Fruit fly (Drosophila melanogaster) whole organism, embryonic: ENCODE results near the gene Mlp84B.
A peak's percentile ranks its signal among the peaks of the same experiment; 100 is the strongest.

ENCODE experiments used
- Abd-B ChIP-seq: fragments of 200-800 bp; sonication (Bioruptor generic); optimal IDR thresholded peaks from 2 replicates; lab custom pipeline; 2018; ENCODE audit warnings: missing biosample characterization, mild to moderate bottlenecking, missing genetic modification characterization, moderate library complexity
- Blimp-1 ChIP-seq: fragments of 200-800 bp; sonication (Bioruptor generic); optimal IDR thresholded peaks from 3 replicates; lab custom pipeline; 2018; ENCODE audit warnings: missing biosample characterization, missing genetic modification characterization, mild to moderate bottlenecking, moderate library complexity, missing genetic modification reagents
- CG10462 ChIP-seq: fragments of 200-800 bp; sonication (Bioruptor generic); optimal IDR thresholded peaks from 2 replicates; lab custom pipeline; 2016; ENCODE audit warnings: missing biosample characterization, missing genetic modification characterization
- CG11723 ChIP-seq: fragments of 200-800 bp; sonication (Bioruptor generic); optimal IDR thresholded peaks from 2 replicates; lab custom pipeline; 2017; ENCODE audit warnings: missing biosample characterization, mild to moderate bottlenecking, missing genetic modification characterization
- CG12155 ChIP-seq: fragments of 200-800 bp; sonication (Bioruptor generic); optimal IDR thresholded peaks from 3 replicates; lab custom pipeline; 2016; ENCODE audit warnings: missing biosample characterization, missing genetic modification characterization
- CG12236 ChIP-seq: fragments of 200-800 bp; sonication (Bioruptor generic); optimal IDR thresholded peaks from 2 replicates; lab custom pipeline; 2016; ENCODE audit warnings: missing biosample characterization, missing genetic modification characterization
- CG1233 ChIP-seq: fragments of 200-800 bp; sonication (Bioruptor generic); optimal IDR thresholded peaks from 4 replicates; lab custom pipeline; 2018; ENCODE audit warnings: missing biosample characterization, mild to moderate bottlenecking, missing genetic modification characterization
- CG13287 ChIP-seq: fragments of 200-800 bp; sonication (Bioruptor generic); IDR thresholded peaks from 2 replicates; pipeline ENCODE4 v1.3.6; 2022; ENCODE audit warnings: missing biosample characterization, missing genetic modification characterization; ENCODE audit not compliant: partially characterized antibody
- CG16779 ChIP-seq: fragments of 200-800 bp; sonication (Bioruptor generic); IDR thresholded peaks from 2 replicates; pipeline ENCODE4 v1.3.6; 2022; ENCODE audit warnings: missing biosample characterization, missing genetic modification characterization
- CG16863 ChIP-seq: fragments of 200-800 bp; sonication (Bioruptor generic); optimal IDR thresholded peaks from 3 replicates; lab custom pipeline; 2016; ENCODE audit warnings: missing biosample characterization, missing genetic modification characterization
- CG17361 ChIP-seq: fragments of 200-800 bp; sonication (Bioruptor generic); IDR thresholded peaks from 3 replicates; pipeline ENCODE4 v1.3.6; 2022; ENCODE audit warnings: missing biosample characterization, missing genetic modification characterization
- CG18011 ChIP-seq: fragments of 200-800 bp; sonication (Bioruptor generic); optimal IDR thresholded peaks from 2 replicates; lab custom pipeline; 2017; ENCODE audit warnings: missing biosample characterization, missing genetic modification characterization, mild to moderate bottlenecking, moderate library complexity, missing genotype
- CG31388 ChIP-seq: fragments of 200-800 bp; sonication (Bioruptor generic); optimal IDR thresholded peaks from 2 replicates; lab custom pipeline; 2016; ENCODE audit warnings: missing biosample characterization, missing genetic modification characterization
- CG32767 ChIP-seq: fragments of 200-800 bp; sonication (Bioruptor generic); IDR thresholded peaks from 2 replicates; pipeline ENCODE4 v1.3.6; 2022; ENCODE audit warnings: missing biosample characterization, missing genetic modification characterization
- CG4360 ChIP-seq: fragments of 200-800 bp; sonication (Bioruptor generic); IDR thresholded peaks from 2 replicates; pipeline ENCODE4 v1.3.6; 2022; ENCODE audit warnings: missing biosample characterization, missing genetic modification characterization
- CG43689 ChIP-seq: fragments of 200-800 bp; sonication (Bioruptor generic); IDR thresholded peaks from 2 replicates; pipeline ENCODE4 v1.3.6; 2022; ENCODE audit warnings: missing biosample characterization, missing genetic modification characterization
- D19A ChIP-seq: fragments of 200-800 bp; optimal IDR thresholded peaks from 3 replicates; lab custom pipeline; 2019; ENCODE audit warnings: missing biosample characterization, mild to moderate bottlenecking, missing genetic modification characterization, moderate library complexity
- Ets65A ChIP-seq: fragments of 200-800 bp; sonication (Bioruptor generic); peaks from one replicate; lab custom pipeline; 2016; ENCODE audit warnings: missing biosample characterization, missing genetic modification characterization
- Gsc ChIP-seq: fragments of 200-800 bp; sonication (Bioruptor generic); IDR thresholded peaks from 2 replicates; pipeline ENCODE4 v1.3.6; 2022; ENCODE audit warnings: missing biosample characterization, missing genetic modification characterization
- Hey ChIP-seq: fragments of 200-800 bp; sonication (Bioruptor generic); optimal IDR thresholded peaks from 3 replicates; lab custom pipeline; 2018; ENCODE audit warnings: missing biosample characterization, mild to moderate bottlenecking, missing genetic modification characterization
- Med ChIP-seq: fragments of 200-800 bp; sonication (Bioruptor generic); peaks from one replicate; lab custom pipeline; 2016; ENCODE audit warnings: missing biosample characterization, missing genetic modification characterization, mild to moderate bottlenecking, inconsistent platforms, moderate library complexity
- NfI ChIP-seq: fragments of 200-800 bp; sonication (Bioruptor generic); optimal IDR thresholded peaks from 3 replicates; lab custom pipeline; 2018; ENCODE audit warnings: missing biosample characterization, mild to moderate bottlenecking, missing genetic modification characterization, moderate library complexity
- Sox102F ChIP-seq: fragments of 200-800 bp; sonication (Bioruptor generic); optimal IDR thresholded peaks from 2 replicates; lab custom pipeline; 2018; ENCODE audit warnings: missing biosample characterization, mild to moderate bottlenecking, missing genetic modification characterization, moderate library complexity
- Usf ChIP-seq: fragments of 200-800 bp; sonication (Bioruptor generic); optimal IDR thresholded peaks from 2 replicates; lab custom pipeline; 2017; ENCODE audit warnings: missing genotype, missing biosample characterization, missing genetic modification characterization
- YL-1 ChIP-seq: fragments of 200-800 bp; sonication (Bioruptor generic); optimal IDR thresholded peaks from 3 replicates; lab custom pipeline; 2017; ENCODE audit warnings: missing biosample characterization, mild to moderate bottlenecking, missing genetic modification characterization
- abd-A ChIP-seq: fragments of 200-800 bp; sonication (Bioruptor generic); optimal IDR thresholded peaks from 3 replicates; lab custom pipeline; 2019; ENCODE audit warnings: missing biosample characterization, mild to moderate bottlenecking, missing genetic modification characterization, moderate library complexity
- al ChIP-seq: fragments of 200-800 bp; sonication (Bioruptor generic); IDR thresholded peaks from 2 replicates; pipeline ENCODE4 v1.3.6; 2022; ENCODE audit warnings: missing biosample characterization, missing genetic modification characterization
- ash1 ChIP-seq: fragments of 200-800 bp; sonication (Bioruptor generic); optimal IDR thresholded peaks from 2 replicates; lab custom pipeline; 2018; ENCODE audit warnings: missing biosample characterization, mild to moderate bottlenecking, missing genetic modification characterization
- bowl ChIP-seq: fragments of 200-800 bp; sonication (Bioruptor generic); IDR thresholded peaks from 2 replicates; pipeline ENCODE4 v1.3.6; 2022; ENCODE audit warnings: missing biosample characterization, missing genetic modification characterization
- cato ChIP-seq: fragments of 200-800 bp; sonication (Bioruptor generic); optimal IDR thresholded peaks from 2 replicates; lab custom pipeline; 2016; ENCODE audit warnings: missing biosample characterization, missing genetic modification characterization, borderline replicate concordance
- danr ChIP-seq: fragments of 200-800 bp; sonication (Bioruptor generic); IDR thresholded peaks from 2 replicates; pipeline ENCODE4 v1.3.6; 2022; ENCODE audit warnings: missing biosample characterization, missing genetic modification characterization
- esg ChIP-seq: fragments of 200-800 bp; sonication (Bioruptor generic); conservative IDR thresholded peaks from 2 replicates; pipeline ENCODE4 v1.3.6; 2022; ENCODE audit warnings: missing biosample characterization, missing genetic modification characterization
- fd3F ChIP-seq: fragments of 200-800 bp; sonication (Bioruptor generic); optimal IDR thresholded peaks from 2 replicates; lab custom pipeline; 2018; ENCODE audit warnings: missing biosample characterization, mild to moderate bottlenecking, missing genetic modification characterization, moderate library complexity
- gem ChIP-seq: fragments of 200-800 bp; sonication (Bioruptor generic); optimal IDR thresholded peaks from 2 replicates; lab custom pipeline; 2019; ENCODE audit warnings: missing biosample characterization, mild to moderate bottlenecking, missing genetic modification characterization, moderate library complexity
- ham ChIP-seq: fragments of 200-800 bp; sonication (Bioruptor generic); IDR thresholded peaks from 2 replicates; pipeline ENCODE4 v1.3.6; 2022; ENCODE audit warnings: missing biosample characterization, missing genetic modification characterization
- kni ChIP-seq: fragments of 200-800 bp; sonication (Bioruptor generic); optimal IDR thresholded peaks from 3 replicates; lab custom pipeline; 2017; ENCODE audit warnings: mild to moderate bottlenecking, missing biosample characterization, missing genetic modification reagents, missing genetic modification characterization
- knrl ChIP-seq: fragments of 200-800 bp; sonication (Bioruptor generic); IDR thresholded peaks from 3 replicates; pipeline ENCODE4 v1.3.6; 2022; ENCODE audit warnings: missing biosample characterization, missing genetic modification characterization; ENCODE audit not compliant: partially characterized antibody
- nau ChIP-seq: fragments of 200-800 bp; sonication (Bioruptor generic); optimal IDR thresholded peaks from 3 replicates; lab custom pipeline; 2017; ENCODE audit warnings: missing biosample characterization, mild to moderate bottlenecking, missing genetic modification characterization, missing genetic modification reagents
- org-1 ChIP-seq: fragments of 200-800 bp; sonication (Bioruptor generic); optimal IDR thresholded peaks from 2 replicates; lab custom pipeline; 2017; ENCODE audit warnings: missing biosample characterization, missing genetic modification characterization
- p53 ChIP-seq: fragments of 200-800 bp; sonication (Bioruptor generic); optimal IDR thresholded peaks from 2 replicates; lab custom pipeline; 2016; ENCODE audit warnings: missing biosample characterization, missing genetic modification characterization
- pho ChIP-seq: fragments of 200-800 bp; sonication (Bioruptor generic); optimal IDR thresholded peaks from 2 replicates; lab custom pipeline; 2016; ENCODE audit warnings: missing biosample characterization, missing genetic modification characterization
- pros ChIP-seq: fragments of 200-800 bp; sonication (Bioruptor generic); optimal IDR thresholded peaks from 3 replicates; lab custom pipeline; 2019; ENCODE audit warnings: missing biosample characterization, mild to moderate bottlenecking, missing genetic modification characterization, moderate library complexity
- ranshi ChIP-seq: fragments of 200-800 bp; sonication (Bioruptor generic); IDR thresholded peaks from 2 replicates; pipeline ENCODE4 v1.3.6; 2022; ENCODE audit warnings: missing biosample characterization, missing genetic modification characterization
- row ChIP-seq: fragments of 200-800 bp; sonication (Bioruptor generic); IDR thresholded peaks from 3 replicates; pipeline ENCODE4 v1.3.6; 2022; ENCODE audit warnings: missing biosample characterization, missing genetic modification characterization
- schlank ChIP-seq: fragments of 200-800 bp; sonication (Bioruptor generic); optimal IDR thresholded peaks from 2 replicates; lab custom pipeline; 2018; ENCODE audit warnings: missing biosample characterization, mild to moderate bottlenecking, missing genetic modification characterization
- vnd ChIP-seq: fragments of 200-800 bp; sonication (Bioruptor generic); IDR thresholded peaks from 3 replicates; pipeline ENCODE4 v1.3.6; 2022; ENCODE audit warnings: missing biosample characterization, missing genetic modification characterization; ENCODE audit not compliant: partially characterized antibody
- vvl ChIP-seq: fragments of 200-800 bp; sonication (Bioruptor generic); IDR thresholded peaks from 2 replicates; pipeline ENCODE4 v1.3.6; 2022; ENCODE audit warnings: missing biosample characterization, missing genetic modification characterization
- wor ChIP-seq: fragments of 200-800 bp; sonication (Bioruptor generic); IDR thresholded peaks from 2 replicates; pipeline ENCODE4 v1.3.6; 2022; ENCODE audit warnings: missing biosample characterization, missing genetic modification characterization
- zen2 ChIP-seq: fragments of 200-800 bp; sonication (Bioruptor generic); IDR thresholded peaks from 3 replicates; pipeline ENCODE4 v1.3.6; 2022; ENCODE audit warnings: missing biosample characterization, missing genetic modification characterization; ENCODE audit not compliant: partially characterized antibody

Gene Mlp84B

DNA sequence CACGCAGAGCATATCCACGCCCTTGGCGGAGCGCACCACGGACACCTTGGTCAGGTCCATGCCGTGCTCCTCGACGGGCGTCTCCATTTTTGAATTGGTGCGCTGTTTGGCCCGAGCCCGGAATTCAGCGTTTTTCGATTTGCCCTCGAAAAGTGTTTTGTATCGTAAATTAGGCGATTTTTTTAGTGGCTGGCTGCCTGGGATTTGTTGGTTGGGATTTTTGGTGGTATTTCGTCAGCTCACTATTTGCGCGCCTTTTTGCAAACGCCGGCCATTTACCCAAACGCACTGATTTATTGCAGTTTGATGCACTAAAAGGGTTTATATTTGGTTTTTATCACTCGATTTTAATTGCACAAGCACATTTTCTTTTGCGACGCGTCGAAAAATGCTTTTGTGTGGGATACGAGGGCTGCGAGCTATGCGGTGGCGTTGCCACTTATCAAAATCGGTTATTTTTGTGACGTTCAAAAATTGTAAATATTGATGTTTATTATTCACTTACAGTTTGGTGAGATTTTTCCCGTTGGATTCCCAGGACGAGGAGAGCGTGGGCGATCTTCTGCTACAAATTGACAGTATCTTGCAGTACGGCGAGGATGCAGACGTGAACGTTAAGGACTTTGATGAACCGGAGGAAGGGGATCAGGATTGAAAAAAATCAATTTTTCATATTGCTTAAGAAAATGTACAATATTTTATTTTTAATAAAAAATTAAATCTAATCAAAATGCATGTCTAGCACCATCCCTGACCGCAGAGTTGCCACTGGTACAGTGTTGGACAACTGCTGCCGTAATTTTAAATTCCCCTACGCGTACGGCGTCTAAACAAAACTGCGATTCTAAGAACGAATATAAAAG, 33.2 kb upstream of the Mlp84B start, which contains the start of the genes gfzf and Sas-4 (continued):
- peak; percentile 82 for TF ChIP-seq Med (GFP tag; lab: Kevin White, UChicago)
- TF ChIP-seq kni (GFP tag; lab: Kevin White, UChicago): no peak
- TF ChIP-seq esg (GFP tag; lab: Robert Waterston, UW): peak; percentile 74
- TF ChIP-seq CG31388: peak; percentile 44
- peak; percentile 64 for TF ChIP-seq Usf
- no peak for TF ChIP-seq CG16779
- peak; percentile 46; the same call in 1 of the 2 replicates for TF ChIP-seq vvl (GFP tag; lab: Robert Waterston, UW)
- TF ChIP-seq CG12236 (GFP tag; lab: Kevin White, UChicago): no peak
- no peak for TF ChIP-seq ash1 (GFP tag; lab: Kevin White, UChicago)
- peak; percentile 63 for TF ChIP-seq NfI (GFP tag; lab: Kevin White, UChicago)
- no peak; the same call in 1 of the 2 replicates for TF ChIP-seq CG13287 (GFP tag; lab: Robert Waterston, UW)
- peak; percentile 43 for TF ChIP-seq CG1233 (GFP tag; lab: Kevin White, UChicago)
- peak; percentile 65 for TF ChIP-seq YL-1 (GFP tag; lab: Kevin White, UChicago)
- 0 out of 2 replicates have a peak, but pooled peaks have one; percentile 20 for TF ChIP-seq wor (GFP tag; lab: Robert Waterston, UW)
- no peak; the same call in 1 of the 2 replicates for TF ChIP-seq ham (GFP tag; lab: Robert Waterston, UW)
- TF ChIP-seq cato (GFP tag; lab: Kevin White, UChicago): peak; percentile 56
- TF ChIP-seq Abd-B (GFP tag; lab: Kevin White, UChicago): peak; percentile 59
- TF ChIP-seq al: peak; percentile 52; the same call in 1 of the 2 replicates
- TF ChIP-seq danr (GFP tag; lab: Robert Waterston, UW): no peak
- no peak for TF ChIP-seq gem
- TF ChIP-seq Hey (tag; lab: Kevin White, UChicago): no peak
- TF ChIP-seq CG12155: peak; percentile 44
- TF ChIP-seq bowl (GFP tag; lab: Robert Waterston, UW): no peak
- TF ChIP-seq org-1 (GFP tag; lab: Kevin White, UChicago): no peak
- peak; percentile 75 for TF ChIP-seq row
- peak; percentile 82 for TF ChIP-seq CG17361 (GFP tag; lab: Robert Waterston, UW)
- peak; percentile 45 for TF ChIP-seq fd3F (GFP tag; lab: Kevin White, UChicago)
- TF ChIP-seq nau: no peak
- peak; percentile 8 for TF ChIP-seq CG16863 (GFP tag; lab: Kevin White, UChicago)
- TF ChIP-seq CG10462 (GFP tag; lab: Kevin White, UChicago): peak; percentile 7
- no peak for TF ChIP-seq zen2 (GFP tag; lab: Robert Waterston, UW)
- TF ChIP-seq knrl (GFP tag; lab: Robert Waterston, UW): no peak
- peak; percentile 30 for TF ChIP-seq pho (GFP tag; lab: Kevin White, UChicago)
- TF ChIP-seq CG4360 (GFP tag; lab: Robert Waterston, UW): no peak
- peak; percentile 63 for TF ChIP-seq CG18011
- no peak for TF ChIP-seq abd-A (tag; lab: Kevin White, UChicago)
- peak; percentile 33 for TF ChIP-seq Blimp-1 (GFP tag; lab: Kevin White, UChicago)
- TF ChIP-seq p53 (GFP tag; lab: Kevin White, UChicago): no peak
- no peak for TF ChIP-seq pros (GFP tag; lab: Kevin White, UChicago)
- no peak for TF ChIP-seq CG11723 (GFP tag; lab: Kevin White, UChicago)
- TF ChIP-seq Ets65A (GFP tag; lab: Kevin White, UChicago): peak; percentile 95
- no peak; the same call in 1 of the 2 replicates for TF ChIP-seq ranshi (GFP tag; lab: Robert Waterston, UW)
- TF ChIP-seq CG43689 (GFP tag; lab: Robert Waterston, UW): no peak
- TF ChIP-seq schlank: no peak
- TF ChIP-seq vnd (GFP tag; lab: Robert Waterston, UW): no peak
- TF ChIP-seq D19A (tag; lab: Kevin White, UChicago): no peak
- TF ChIP-seq Sox102F (GFP tag; lab: Kevin White, UChicago): peak; percentile 50
- no peak; the same call in 1 of the 2 replicates for TF ChIP-seq CG32767 (GFP tag; lab: Robert Waterston, UW)
- TF ChIP-seq Gsc: no peak; the same call in 1 of the 2 replicates
